Fruit fly (Drosophila melanogaster) whole organism, embryonic: Measurements from ENCODE around the gene Glut4EF.
A peak's percentile ranks its signal among the peaks of the same experiment; 100 is the strongest.

Source experiments
- BtbVII ChIP-seq: fragments of 200-800 bp; sonication (Bioruptor generic); optimal IDR thresholded peaks from 3 replicates; lab custom pipeline; 2017; ENCODE audit warnings: missing biosample characterization, mild to moderate bottlenecking, missing genetic modification characterization
- CG10543 ChIP-seq: fragments of 200-800 bp; sonication (Bioruptor generic); optimal IDR thresholded peaks from 3 replicates; lab custom pipeline; 2017; ENCODE audit warnings: missing biosample characterization, mild to moderate bottlenecking, missing genetic modification characterization, moderate library complexity
- CG11560 ChIP-seq: fragments of 200-800 bp; sonication (Bioruptor generic); IDR thresholded peaks from 3 replicates; pipeline ENCODE4 v1.3.6; 2022; ENCODE audit warnings: missing biosample characterization, missing genetic modification characterization
- CG1832 ChIP-seq: fragments of 200-800 bp; sonication (Bioruptor generic); optimal IDR thresholded peaks from 2 replicates; lab custom pipeline; 2017; ENCODE audit warnings: missing biosample characterization, mild to moderate bottlenecking, missing genetic modification characterization, inconsistent platforms
- CG3281 ChIP-seq: fragments of 200-800 bp; sonication (Bioruptor generic); optimal IDR thresholded peaks from 3 replicates; lab custom pipeline; 2017; ENCODE audit warnings: missing biosample characterization, mild to moderate bottlenecking, missing genetic modification characterization
- CG33557 ChIP-seq: fragments of 200-800 bp; sonication (Bioruptor generic); optimal IDR thresholded peaks from 2 replicates; lab custom pipeline; 2019; ENCODE audit warnings: missing biosample characterization, mild to moderate bottlenecking, missing genetic modification characterization, moderate library complexity
- CG4730 ChIP-seq: fragments of 200-800 bp; sonication (Bioruptor generic); IDR thresholded peaks from 2 replicates; pipeline ENCODE4 v1.3.6; 2022; ENCODE audit warnings: missing biosample characterization, missing genetic modification characterization
- CG7372 ChIP-seq: fragments of 200-800 bp; sonication (Bioruptor generic); IDR thresholded peaks from 2 replicates; pipeline ENCODE4 v1.3.6; 2022; ENCODE audit warnings: missing biosample characterization, missing genetic modification characterization
- CG7745 ChIP-seq: fragments of 200-800 bp; sonication (Bioruptor generic); optimal IDR thresholded peaks from 2 replicates; lab custom pipeline; 2018; ENCODE audit warnings: missing biosample characterization, mild to moderate bottlenecking, missing genetic modification characterization, moderate library complexity
- CG8478 ChIP-seq: fragments of >200 bp; optimal IDR thresholded peaks from 2 replicates; lab custom pipeline; 2018
- CoRest ChIP-seq: fragments of 200-800 bp; sonication (Bioruptor generic); optimal IDR thresholded peaks from 3 replicates; lab custom pipeline; 2018; ENCODE audit warnings: missing biosample characterization, mild to moderate bottlenecking, missing genetic modification characterization, moderate library complexity
- Deaf1 ChIP-seq: fragments of 200-800 bp; optimal IDR thresholded peaks from 3 replicates; lab custom pipeline; 2019; ENCODE audit warnings: missing biosample characterization, mild to moderate bottlenecking, missing genetic modification characterization, moderate library complexity
- Drgx ChIP-seq: fragments of 200-800 bp; sonication (Bioruptor generic); IDR thresholded peaks from 2 replicates; pipeline ENCODE4 v1.3.6; 2022; ENCODE audit warnings: missing biosample characterization, missing genetic modification characterization
- Ets65A ChIP-seq: fragments of 200-800 bp; sonication (Bioruptor generic); peaks from one replicate; lab custom pipeline; 2016; ENCODE audit warnings: missing biosample characterization, missing genetic modification characterization
- MESR4 ChIP-seq: fragments of 200-800 bp; sonication (Bioruptor generic); optimal IDR thresholded peaks from 2 replicates; lab custom pipeline; 2018; ENCODE audit warnings: missing biosample characterization, mild to moderate bottlenecking, missing genetic modification characterization, moderate library complexity
- Med ChIP-seq: fragments of 200-800 bp; sonication (Bioruptor generic); peaks from one replicate; lab custom pipeline; 2016; ENCODE audit warnings: missing biosample characterization, missing genetic modification characterization, mild to moderate bottlenecking, inconsistent platforms, moderate library complexity
- Ssrp ChIP-seq: fragments of 200-800 bp; sonication (Bioruptor generic); optimal IDR thresholded peaks from 2 replicates; lab custom pipeline; 2018; ENCODE audit warnings: missing biosample characterization, mild to moderate bottlenecking, missing genetic modification characterization, moderate library complexity
- al ChIP-seq: fragments of 200-800 bp; sonication (Bioruptor generic); IDR thresholded peaks from 2 replicates; pipeline ENCODE4 v1.3.6; 2022; ENCODE audit warnings: missing biosample characterization, missing genetic modification characterization
- az2 ChIP-seq: fragments of 200-800 bp; sonication (Bioruptor generic); optimal IDR thresholded peaks from 3 replicates; lab custom pipeline; 2016; ENCODE audit warnings: missing biosample characterization, missing genetic modification characterization
- bsh ChIP-seq, 2 experiments: fragments of 200-800 bp; sonication (Bioruptor generic); optimal IDR thresholded peaks; 2 replicates each; lab custom pipeline; 2017 to 2018; ENCODE audit warnings: mild to moderate bottlenecking in 2 of 2, missing biosample characterization in 2 of 2, missing genetic modification characterization in 2 of 2, moderate library complexity in 1 of 2
- corto ChIP-seq: fragments of 200-800 bp; sonication (Bioruptor generic); optimal IDR thresholded peaks from 2 replicates; lab custom pipeline; 2016; ENCODE audit warnings: missing biosample characterization, mild to moderate bottlenecking, missing genetic modification characterization, moderate library complexity
- lbe ChIP-seq: fragments of 200-800 bp; sonication (Bioruptor generic); optimal IDR thresholded peaks from 2 replicates; lab custom pipeline; 2016; ENCODE audit warnings: missing biosample characterization, mild to moderate bottlenecking, missing genetic modification characterization
- nom ChIP-seq: fragments of 200-800 bp; sonication (Bioruptor generic); optimal IDR thresholded peaks from 2 replicates; lab custom pipeline; 2017; ENCODE audit warnings: missing biosample characterization, missing genetic modification characterization, mild to moderate bottlenecking, moderate library complexity, missing genetic modification reagents
- schlank ChIP-seq: fragments of 200-800 bp; sonication (Bioruptor generic); optimal IDR thresholded peaks from 2 replicates; lab custom pipeline; 2018; ENCODE audit warnings: missing biosample characterization, mild to moderate bottlenecking, missing genetic modification characterization
- sens ChIP-seq: fragments of 200-800 bp; sonication (Bioruptor generic); peaks from one replicate; lab custom pipeline; 2016; ENCODE audit warnings: missing biosample characterization, missing genetic modification characterization
- zfh1 ChIP-seq: fragments of 200-800 bp; sonication (Bioruptor generic); IDR thresholded peaks from 3 replicates; pipeline ENCODE4 v1.3.6; 2022; ENCODE audit warnings: missing biosample characterization, missing genetic modification characterization

Gene Glut4EF

DNA sequence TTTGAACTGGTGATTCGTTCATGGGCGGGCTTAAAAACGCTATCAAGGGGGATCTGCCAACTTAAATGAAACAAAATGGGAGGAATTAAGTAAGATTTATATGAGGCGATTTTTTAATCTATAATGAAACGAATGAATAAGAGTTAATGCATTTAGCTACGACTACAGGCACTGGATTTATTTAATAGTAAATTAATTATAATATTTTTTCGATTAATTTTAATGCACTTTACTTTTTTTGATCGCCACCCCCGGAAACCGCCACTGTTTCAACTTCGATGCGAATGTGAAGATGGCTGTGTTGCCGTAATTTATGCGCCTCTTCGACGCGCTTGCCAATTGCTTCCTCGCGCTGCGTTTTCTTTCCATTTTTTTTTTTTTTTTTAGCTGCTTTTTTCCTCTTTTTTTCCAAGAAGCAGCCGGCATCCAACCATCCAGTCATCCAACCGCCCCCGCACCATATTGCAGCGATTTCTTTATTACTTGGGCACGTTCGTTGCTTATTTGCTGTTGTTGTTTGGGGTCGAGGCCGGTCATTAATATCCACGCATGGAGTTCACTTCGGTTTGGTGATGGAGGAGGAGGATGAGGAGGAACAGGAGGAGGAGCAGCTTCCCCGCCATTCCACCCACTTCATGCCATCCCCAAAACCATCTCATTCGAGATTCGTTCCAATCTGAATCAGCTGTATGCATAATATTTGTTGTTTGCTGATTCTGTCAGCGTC is 88.9 kb downstream of the Glut4EF start:
- TF ChIP-seq Ets65A: peak; percentile 26
- peak in 1 of 2 experiments; percentile 62 for TF ChIP-seq bsh (GFP tag; optimal IDR thresholded peaks at IDR 0.05; lab: Kevin White, UChicago)
- peak; percentile 85 for TF ChIP-seq nom (GFP tag; lab: Kevin White, UChicago)
- TF ChIP-seq CG3281 (GFP tag; lab: Kevin White, UChicago): no peak

dm6 chr3R:9964600-9965301 is 90.3 kb downstream of the Glut4EF start:
- TF ChIP-seq CG7745 (tag; lab: Kevin White, UChicago) (no peak), CG33557 (no peak), CG11560 (tag; lab: Robert Waterston, UW) (0 out of 3 replicates have a peak, but pooled peaks have one; percentile 9), schlank (tag; lab: Kevin White, UChicago) (no peak), CG8478 (lab: Kevin White, UChicago) (peak; percentile 12), Deaf1 (tag; lab: Kevin White, UChicago) (peak; percentile 56), CG10543 (GFP tag; lab: Kevin White, UChicago) (no peak), Med (no peak)

DNA sequence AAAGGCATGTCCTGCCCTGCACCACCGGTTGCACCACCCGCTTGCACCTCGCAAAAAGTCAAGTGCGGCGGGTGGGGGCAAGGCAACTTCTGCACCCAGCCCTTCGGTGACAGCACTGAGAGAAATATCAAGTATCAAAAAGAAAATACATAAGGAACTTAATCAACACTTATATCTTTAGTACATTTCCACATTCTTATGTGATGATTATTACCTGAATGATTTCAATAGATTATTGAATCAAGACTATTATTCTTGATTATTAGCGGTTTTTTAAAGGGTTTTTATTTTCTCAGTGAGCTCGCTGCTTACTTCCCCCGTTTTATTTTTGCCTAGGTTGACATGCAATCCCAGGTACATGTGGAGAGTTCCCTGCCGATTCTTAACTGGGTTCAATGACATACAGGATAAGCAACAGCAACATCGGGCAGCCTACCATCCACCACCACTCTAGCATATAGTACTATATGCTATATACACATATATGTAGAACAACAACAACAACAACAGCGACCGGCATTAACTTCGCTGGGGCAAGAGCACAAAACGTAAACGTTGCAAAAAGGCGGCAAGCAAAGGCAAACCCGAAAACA is 91.7 kb downstream of the Glut4EF start:
- peak; percentile 66 for TF ChIP-seq sens (GFP tag; lab: Kevin White, UChicago)
- peak; percentile 56 for TF ChIP-seq nom (GFP tag; lab: Kevin White, UChicago)
- TF ChIP-seq bsh (GFP tag; optimal IDR thresholded peaks at IDR 0.05; lab: Kevin White, UChicago): peak in 1 of 2 experiments; percentile 43
- 0 out of 2 replicates have a peak, but pooled peaks have one; percentile 21 for TF ChIP-seq Drgx (GFP tag; lab: Robert Waterston, UW)
- TF ChIP-seq zfh1 (GFP tag; lab: Robert Waterston, UW): no peak

dm6 chr3R:9968239-9968638 is 93.8 kb downstream of the Glut4EF start:
- TF ChIP-seq BtbVII (GFP tag; lab: Kevin White, UChicago) (no peak), lbe (GFP tag; lab: Kevin White, UChicago) (peak; percentile 22), corto (peak; percentile 34)

dm6 chr3R:9968827-9969675 is 94.6 kb downstream of the Glut4EF start:
- peak; percentile 51 for TF ChIP-seq CG1832 (GFP tag; lab: Kevin White, UChicago)
- no peak for TF ChIP-seq az2
- TF ChIP-seq CG7372 (GFP tag; lab: Robert Waterston, UW): no peak
- no peak for TF ChIP-seq CG11560 (tag; lab: Robert Waterston, UW)
- TF ChIP-seq CoRest (tag; lab: Kevin White, UChicago): no peak
- peak; percentile 4; the same call in 1 of the 2 replicates for TF ChIP-seq CG4730
- no peak for TF ChIP-seq al (GFP tag; lab: Robert Waterston, UW)
- no peak for TF ChIP-seq Ssrp (tag; lab: Kevin White, UChicago)
- TF ChIP-seq MESR4 (GFP tag; lab: Kevin White, UChicago): no peak
